Fruit fly (Drosophila melanogaster) whole organism, embryonic: ENCODE results near the gene CG34357.

Experiments used
- Abd-B ChIP-seq: fragments of 200-800 bp; sonication (Bioruptor generic); optimal IDR thresholded peaks from 2 replicates; lab custom pipeline; 2018; ENCODE audit warnings: missing biosample characterization, mild to moderate bottlenecking, missing genetic modification characterization, moderate library complexity
- Ada2b ChIP-seq: fragments of 200-800 bp; sonication (Bioruptor generic); IDR thresholded peaks from 2 replicates; pipeline ENCODE4 v1.3.6; 2022; ENCODE audit warnings: missing biosample characterization, missing genetic modification characterization
- Adf1 ChIP-seq: fragments of 200-800 bp; sonication (Bioruptor generic); IDR thresholded peaks from 2 replicates; pipeline ENCODE4 v1.3.6; 2022; ENCODE audit warnings: missing biosample characterization, missing genetic modification characterization
- Asciz ChIP-seq: fragments of 200-800 bp; sonication (Bioruptor generic); optimal IDR thresholded peaks from 2 replicates; lab custom pipeline; 2017; ENCODE audit warnings: missing biosample characterization, mild to moderate bottlenecking, missing genetic modification characterization, missing genetic modification reagents
- Bteb2 ChIP-seq: fragments of 200-800 bp; sonication (Bioruptor generic); optimal IDR thresholded peaks from 2 replicates; lab custom pipeline; 2016; ENCODE audit warnings: missing biosample characterization, missing genetic modification characterization
- CG10543 ChIP-seq: fragments of 200-800 bp; sonication (Bioruptor generic); optimal IDR thresholded peaks from 3 replicates; lab custom pipeline; 2017; ENCODE audit warnings: missing biosample characterization, mild to moderate bottlenecking, missing genetic modification characterization, moderate library complexity
- CG11093 ChIP-seq: fragments of 200-800 bp; sonication (Bioruptor generic); IDR thresholded peaks from 3 replicates; pipeline ENCODE4 v1.3.6; 2022; ENCODE audit warnings: missing biosample characterization, missing genetic modification characterization
- CG15696 ChIP-seq: fragments of 200-800 bp; sonication (Bioruptor generic); optimal IDR thresholded peaks from 2 replicates; lab custom pipeline; 2019; ENCODE audit warnings: missing biosample characterization, mild to moderate bottlenecking, missing genetic modification characterization, moderate library complexity
- CG2116 ChIP-seq: fragments of 200-800 bp; sonication (Bioruptor generic); optimal IDR thresholded peaks from 3 replicates; lab custom pipeline; 2018; ENCODE audit warnings: missing biosample characterization, mild to moderate bottlenecking, missing genetic modification characterization
- CG2129 ChIP-seq: fragments of 200-800 bp; sonication (Bioruptor generic); IDR thresholded peaks from 2 replicates; pipeline ENCODE4 v1.3.6; 2022; ENCODE audit warnings: missing biosample characterization, missing genetic modification characterization; ENCODE audit not compliant: partially characterized antibody
- CG3995 ChIP-seq: fragments of 200-800 bp; sonication (Bioruptor generic); optimal IDR thresholded peaks from 3 replicates; lab custom pipeline; 2016; ENCODE audit warnings: missing biosample characterization, missing genetic modification characterization
- CG4730 ChIP-seq: fragments of 200-800 bp; sonication (Bioruptor generic); IDR thresholded peaks from 2 replicates; pipeline ENCODE4 v1.3.6; 2022; ENCODE audit warnings: missing biosample characterization, missing genetic modification characterization
- CG7271 ChIP-seq: fragments of 200-800 bp; sonication (Bioruptor generic); optimal IDR thresholded peaks from 2 replicates; lab custom pipeline; 2018; ENCODE audit warnings: missing biosample characterization, mild to moderate bottlenecking, missing genetic modification characterization, moderate library complexity
- CG7372 ChIP-seq: fragments of 200-800 bp; sonication (Bioruptor generic); IDR thresholded peaks from 2 replicates; pipeline ENCODE4 v1.3.6; 2022; ENCODE audit warnings: missing biosample characterization, missing genetic modification characterization
- CG7745 ChIP-seq: fragments of 200-800 bp; sonication (Bioruptor generic); optimal IDR thresholded peaks from 2 replicates; lab custom pipeline; 2018; ENCODE audit warnings: missing biosample characterization, mild to moderate bottlenecking, missing genetic modification characterization, moderate library complexity
- CG8359 ChIP-seq: fragments of 200-800 bp; sonication (Bioruptor generic); optimal IDR thresholded peaks from 2 replicates; lab custom pipeline; 2017; ENCODE audit warnings: missing biosample characterization, mild to moderate bottlenecking, missing genetic modification characterization, borderline replicate concordance
- CG9932 ChIP-seq: fragments of 200-800 bp; sonication (Bioruptor generic); IDR thresholded peaks from 2 replicates; pipeline ENCODE4 v1.3.6; 2022; ENCODE audit warnings: missing biosample characterization, missing genetic modification characterization
- Dek ChIP-seq: fragments of 200-800 bp; sonication (Bioruptor generic); optimal IDR thresholded peaks from 3 replicates; lab custom pipeline; 2019; ENCODE audit warnings: missing biosample characterization, mild to moderate bottlenecking, missing genetic modification characterization, moderate library complexity
- Doc3 ChIP-seq: fragments of 200-800 bp; sonication (Bioruptor generic); IDR thresholded peaks from 3 replicates; pipeline ENCODE4 v1.3.6; 2022; ENCODE audit warnings: missing biosample characterization, missing genetic modification characterization; ENCODE audit not compliant: partially characterized antibody
- Ets97D ChIP-seq: fragments of 200-800 bp; sonication (Bioruptor generic); optimal IDR thresholded peaks from 3 replicates; lab custom pipeline; 2016; ENCODE audit warnings: missing biosample characterization, missing genetic modification characterization
- Fer1 ChIP-seq: fragments of 200-800 bp; sonication (Bioruptor generic); optimal IDR thresholded peaks from 2 replicates; lab custom pipeline; 2017; ENCODE audit warnings: missing biosample characterization, mild to moderate bottlenecking, missing genetic modification characterization
- GATAe ChIP-seq: fragments of 200-800 bp; sonication (Bioruptor generic); conservative IDR thresholded peaks from 2 replicates; pipeline ENCODE4 v1.3.6; 2022; ENCODE audit warnings: missing biosample characterization, missing genetic modification characterization
- Hand ChIP-seq: fragments of 200-800 bp; sonication (Bioruptor generic); optimal IDR thresholded peaks from 2 replicates; lab custom pipeline; 2017; ENCODE audit warnings: mild to moderate bottlenecking, missing biosample characterization, missing genetic modification reagents, missing genetic modification characterization
- MTF-1 ChIP-seq: fragments of 200-800 bp; sonication (Bioruptor generic); optimal IDR thresholded peaks from 2 replicates; lab custom pipeline; 2018; ENCODE audit warnings: missing biosample characterization, mild to moderate bottlenecking, missing genetic modification characterization, borderline replicate concordance
- Sry-β ChIP-seq: fragments of 200-800 bp; sonication (Bioruptor generic); optimal IDR thresholded peaks from 2 replicates; lab custom pipeline; 2018; ENCODE audit warnings: missing biosample characterization, mild to moderate bottlenecking, missing genetic modification characterization, moderate library complexity
- Taf1 ChIP-seq: fragments of 200-800 bp; sonication (Bioruptor generic); IDR thresholded peaks from 2 replicates; pipeline ENCODE4 v1.3.6; 2022; ENCODE audit warnings: missing biosample characterization, missing genetic modification characterization
- crol ChIP-seq: fragments of 200-800 bp; sonication (Bioruptor generic); IDR thresholded peaks from 2 replicates; pipeline ENCODE4 v1.3.6; 2022; ENCODE audit warnings: missing biosample characterization, missing genetic modification characterization
- dimm ChIP-seq: fragments of 200-800 bp; sonication (Bioruptor generic); IDR thresholded peaks from 2 replicates; pipeline ENCODE4 v1.3.6; 2022; ENCODE audit warnings: missing biosample characterization, missing genetic modification characterization
- dmrt99B ChIP-seq: fragments of 200-800 bp; sonication (Bioruptor generic); optimal IDR thresholded peaks from 2 replicates; lab custom pipeline; 2018; ENCODE audit warnings: missing biosample characterization, mild to moderate bottlenecking, missing genetic modification characterization, moderate library complexity
- ind ChIP-seq: fragments of 200-800 bp; sonication (Bioruptor generic); optimal IDR thresholded peaks from 3 replicates; lab custom pipeline; 2016; ENCODE audit warnings: missing biosample characterization, missing genetic modification characterization
- jumu ChIP-seq: fragments of 200-800 bp; sonication (Bioruptor generic); optimal IDR thresholded peaks from 3 replicates; lab custom pipeline; 2016; ENCODE audit warnings: missing biosample characterization, missing genetic modification characterization
- klu ChIP-seq: fragments of 200-800 bp; sonication (Bioruptor generic); IDR thresholded peaks from 2 replicates; pipeline ENCODE4 v1.3.6; 2022; ENCODE audit warnings: missing biosample characterization, missing genetic modification characterization
- lab ChIP-seq: fragments of 200-800 bp; sonication (Bioruptor generic); optimal IDR thresholded peaks from 3 replicates; lab custom pipeline; 2017; ENCODE audit warnings: missing biosample characterization, missing genetic modification characterization, mild to moderate bottlenecking, moderate library complexity, missing genetic modification reagents
- lola ChIP-seq, 3 experiments: fragments of >200 bp in 2 of 3; fragments of 200-800 bp in 1 of 3; sonication (Bioruptor generic) in 1 of 3; optimal IDR thresholded peaks; 2 replicates each; lab custom pipeline; 2017 to 2019; ENCODE audit warnings: missing biosample characterization in 3 of 3, missing genetic modification characterization in 3 of 3, mild to moderate bottlenecking in 1 of 3, moderate library complexity in 1 of 3
- luna ChIP-seq: fragments of 200-800 bp; sonication (Bioruptor generic); optimal IDR thresholded peaks from 2 replicates; lab custom pipeline; 2016; ENCODE audit warnings: missing biosample characterization, missing genetic modification characterization
- nmo ChIP-seq: fragments of 200-800 bp; sonication (Bioruptor generic); optimal IDR thresholded peaks from 2 replicates; lab custom pipeline; 2018; ENCODE audit warnings: missing biosample characterization, mild to moderate bottlenecking, missing genetic modification characterization, moderate library complexity
- p53 ChIP-seq: fragments of 200-800 bp; sonication (Bioruptor generic); optimal IDR thresholded peaks from 2 replicates; lab custom pipeline; 2016; ENCODE audit warnings: missing biosample characterization, missing genetic modification characterization
- pb ChIP-seq: fragments of 200-800 bp; sonication (Bioruptor generic); optimal IDR thresholded peaks from 3 replicates; lab custom pipeline; 2016; ENCODE audit warnings: missing biosample characterization, missing genetic modification characterization
- tll ChIP-seq, 2 experiments: fragments of 200-800 bp in 1 of 2; fragments of >200 bp in 1 of 2; sonication (Bioruptor generic) in 1 of 2; optimal IDR thresholded peaks; 2 replicates each; lab custom pipeline; 2017 to 2019; ENCODE audit warnings: missing biosample characterization in 2 of 2, missing genetic modification characterization in 2 of 2, mild to moderate bottlenecking in 1 of 2, moderate library complexity in 1 of 2
- tup ChIP-seq: fragments of 200-800 bp; sonication (Bioruptor generic); optimal IDR thresholded peaks from 2 replicates; lab custom pipeline; 2016; ENCODE audit warnings: missing biosample characterization, mild to moderate bottlenecking, missing genetic modification characterization, moderate library complexity
- usp ChIP-seq: fragments of >200 bp; optimal IDR thresholded peaks from 2 replicates; lab custom pipeline; 2017; ENCODE audit warnings: missing biosample characterization, missing genetic modification characterization
- z ChIP-seq: fragments of 200-800 bp; sonication (Bioruptor generic); IDR thresholded peaks from 3 replicates; pipeline ENCODE4 v1.3.6; 2022; ENCODE audit warnings: missing biosample characterization, missing genetic modification characterization
- zen ChIP-seq: fragments of 200-800 bp; sonication (Bioruptor generic); optimal IDR thresholded peaks from 3 replicates; lab custom pipeline; 2018; ENCODE audit warnings: missing biosample characterization, mild to moderate bottlenecking, missing genetic modification characterization, moderate library complexity

CG34357 gene

dm6 chr3R:4452345-4453044 lies 105.4 kb downstream of the CG34357 start (continued):
- TF ChIP-seq CG4730 (GFP tag; lab: Robert Waterston, UW) (no peak), Taf1 (GFP tag; lab: Robert Waterston, UW) (no peak), p53 (no peak), zen (tag; lab: Kevin White, UChicago) (no peak), jumu (GFP tag; lab: Kevin White, UChicago) (no peak), CG11093 (GFP tag; lab: Robert Waterston, UW) (no peak), Asciz (GFP tag; lab: Kevin White, UChicago) (peak; percentile 4), Sry-β (no peak), CG3995 (GFP tag; lab: Kevin White, UChicago) (no peak), Bteb2 (GFP tag; lab: Kevin White, UChicago) (no peak), crol (GFP tag; lab: Robert Waterston, UW) (peak; percentile 72), MTF-1 (GFP tag; lab: Kevin White, UChicago) (no peak), CG7271 (no peak), CG2129 (GFP tag; lab: Robert Waterston, UW) (no peak), CG2116 (GFP tag; lab: Kevin White, UChicago) (no peak), GATAe (GFP tag; lab: Robert Waterston, UW) (peak; percentile 74), z (GFP tag; lab: Robert Waterston, UW) (no peak), nmo (GFP tag; lab: Kevin White, UChicago) (no peak), pb (no peak), Fer1 (GFP tag; lab: Kevin White, UChicago) (peak; percentile 31), usp (GFP tag; lab: Kevin White, UChicago) (no peak), Dek (tag; lab: Kevin White, UChicago) (no peak), tup (no peak), dmrt99B (tag; lab: Kevin White, UChicago) (no peak), CG9932 (GFP tag; lab: Robert Waterston, UW) (no peak), Abd-B (no peak), Doc3 (peak; percentile 34; the same call in 1 of the 3 replicates), lola (GFP tag; optimal IDR thresholded peaks at IDR 0.05; lab: Kevin White, UChicago) (no peak), lab (GFP tag; lab: Kevin White, UChicago) (peak; percentile 29), CG10543 (no peak), Ada2b (GFP tag; lab: Robert Waterston, UW) (no peak), luna (GFP tag; lab: Kevin White, UChicago) (no peak), Ets97D (GFP tag; lab: Kevin White, UChicago) (no peak), Hand (GFP tag; lab: Kevin White, UChicago) (no peak), CG15696 (tag; lab: Kevin White, UChicago) (no peak), klu (GFP tag; lab: Robert Waterston, UW) (no peak), Adf1 (peak; percentile 27; the same call in 1 of the 2 replicates), dimm (GFP tag; lab: Robert Waterston, UW) (no peak), CG8359 (no peak), tll (GFP tag; optimal IDR thresholded peaks at IDR 0.05; lab: Kevin White, UChicago) (no peak), CG7745 (no peak), CG7372 (GFP tag; lab: Robert Waterston, UW) (no peak), ind (GFP tag; lab: Kevin White, UChicago) (no peak)
